Fruit fly (Drosophila melanogaster): ENCODE data around the gene Hsp70Bbb.

Gene Hsp70Bbb

DNA sequence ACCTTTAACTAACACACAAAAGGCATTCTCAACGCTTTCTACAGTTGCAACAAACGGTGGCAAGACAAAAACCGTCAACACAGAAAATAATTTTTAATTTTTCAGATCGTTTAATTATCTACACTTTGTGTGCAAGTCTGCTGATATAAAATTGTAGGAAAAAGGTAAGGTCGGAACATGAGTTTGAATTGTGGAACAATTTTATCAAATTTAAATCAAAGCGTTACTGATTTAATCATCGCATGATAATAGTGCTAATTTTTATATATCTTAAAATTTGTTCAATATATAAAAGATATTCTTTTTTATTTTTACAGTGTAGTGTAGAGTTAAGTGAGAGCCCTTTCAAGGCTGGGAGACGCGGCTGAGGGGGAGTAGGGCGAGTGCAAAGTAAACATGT lies 40.6 kb downstream of the Hsp70Bbb start (continued):
- TF ChIP-seq CG7963 (GFP tag; IDR thresholded peaks at IDR 0.05; ENCODE audit: partially characterized antibody) (no peak), CG17568 (GFP tag; optimal IDR thresholded peaks at IDR 0.05) (no peak), z (GFP tag; IDR thresholded peaks at IDR 0.05) (no peak), CG4360 (GFP tag; IDR thresholded peaks at IDR 0.05) (no peak), CG18764 (GFP tag; optimal IDR thresholded peaks at IDR 0.05) (no peak), CG2116 (GFP tag; optimal IDR thresholded peaks at IDR 0.05) (no peak), CG13296 (GFP tag; optimal IDR thresholded peaks at IDR 0.05) (peak; percentile 39), CG15479 (GFP tag; optimal IDR thresholded peaks at IDR 0.05) (no peak), fd3F (GFP tag; optimal IDR thresholded peaks at IDR 0.05) (peak; percentile 11), pb (GFP tag; optimal IDR thresholded peaks at IDR 0.05) (no peak), Mad (GFP tag; optimal IDR thresholded peaks at IDR 0.05) (no peak), E2f2 (GFP tag; IDR thresholded peaks at IDR 0.05) (no peak), zen2 (GFP tag; IDR thresholded peaks at IDR 0.05; ENCODE audit: partially characterized antibody) (no peak), dysf (GFP tag; IDR thresholded peaks at IDR 0.05) (peak; percentile 40; the same call in 2 of the 3 replicates), HmgZ (tag; optimal IDR thresholded peaks at IDR 0.05) (no peak), CG17186 (GFP tag; optimal IDR thresholded peaks at IDR 0.05) (no peak), B-H1 (GFP tag; IDR thresholded peaks at IDR 0.05) (no peak), Sry-β (GFP tag; optimal IDR thresholded peaks at IDR 0.05) (no peak), mam (GFP tag; optimal IDR thresholded peaks at IDR 0.05) (no peak), bowl (GFP tag; IDR thresholded peaks at IDR 0.05) (no peak), Stat92E (GFP tag; optimal IDR thresholded peaks at IDR 0.05) (no peak), ttk (GFP tag; IDR thresholded peaks at IDR 0.05) (no peak), CG7357 (GFP tag; IDR thresholded peaks at IDR 0.05) (0 out of 3 replicates have a peak, but pooled peaks have one; percentile 31)

- TF ChIP-seq crp (GFP tag; optimal IDR thresholded peaks at IDR 0.05) (peak in 1 of 2 experiments; percentile 72), E2f2 (GFP tag; IDR thresholded peaks at IDR 0.05) (peak; percentile 67; the same call in 1 of the 2 replicates), ewg (GFP tag; optimal IDR thresholded peaks at IDR 0.05) (peak; percentile 98), Trl (optimal IDR thresholded peaks at IDR 0.05) (peak in 1 of 2 experiments; percentile 2), Trl (GFP tag; optimal IDR thresholded peaks at IDR 0.05) (no peak), pzg (GFP tag; optimal IDR thresholded peaks at IDR 0.05) (peak; percentile 19), Dp (GFP tag; optimal IDR thresholded peaks at IDR 0.05) (peak; percentile 56), CG2116 (GFP tag; optimal IDR thresholded peaks at IDR 0.05) (peak; percentile 98), MESR4 (GFP tag; optimal IDR thresholded peaks at IDR 0.05) (no peak), CG4424 (GFP tag; optimal IDR thresholded peaks at IDR 0.05) (peak; percentile 86), Ada2b (GFP tag; IDR thresholded peaks at IDR 0.05) (no peak)
Observed at dm6 chr3R:12548229-12548628, 45.9 kb downstream of the Hsp70Bbb start, which contains the start of gene Octbeta3R. Gene Octbeta3R, minus strand, starts transcription at chr3R:12548229.
